Fruit fly (Drosophila melanogaster) whole organism, pupa: ENCODE measurements around the gene Tnks.

Experiments
- CG10348 ChIP-seq: fragments of 200-800 bp; sonication (Bioruptor generic); IDR thresholded peaks from 2 replicates; pipeline ENCODE4 v1.3.6; 2022; ENCODE audit warnings: missing biosample characterization, missing genetic modification characterization
- CG12605 ChIP-seq: fragments of 200-800 bp; sonication (Bioruptor generic); IDR thresholded peaks from 2 replicates; pipeline ENCODE4 v1.3.6; 2022; ENCODE audit warnings: missing biosample characterization, missing genetic modification characterization
- CG13204 ChIP-seq: fragments of 200-800 bp; sonication (Bioruptor generic); optimal IDR thresholded peaks from 2 replicates; lab custom pipeline; 2018; ENCODE audit warnings: missing biosample characterization, mild to moderate bottlenecking, missing genetic modification characterization, moderate library complexity
- CG14655 ChIP-seq: fragments of 200-800 bp; sonication (Bioruptor generic); optimal IDR thresholded peaks from 3 replicates; lab custom pipeline; 2017; ENCODE audit warnings: mild to moderate bottlenecking, missing biosample characterization, missing genetic modification reagents, missing genetic modification characterization
- CG15710 ChIP-seq: fragments of 200-800 bp; sonication (Bioruptor generic); optimal IDR thresholded peaks from 2 replicates; lab custom pipeline; 2018; ENCODE audit warnings: missing biosample characterization, mild to moderate bottlenecking, missing genetic modification characterization, moderate library complexity
- CG17806 ChIP-seq: fragments of 200-800 bp; sonication (Bioruptor generic); optimal IDR thresholded peaks from 2 replicates; lab custom pipeline; 2018; ENCODE audit warnings: missing biosample characterization, mild to moderate bottlenecking, missing genetic modification characterization, moderate library complexity
- CG32121 ChIP-seq: fragments of 200-800 bp; sonication (Bioruptor generic); IDR thresholded peaks from 2 replicates; pipeline ENCODE4 v1.3.6; 2022; ENCODE audit warnings: missing biosample characterization, missing genetic modification characterization
- CG34367 ChIP-seq: fragments of 200-800 bp; sonication (Bioruptor generic); optimal IDR thresholded peaks from 2 replicates; lab custom pipeline; 2018; ENCODE audit warnings: missing biosample characterization, mild to moderate bottlenecking, missing genetic modification characterization
- CG4496 ChIP-seq: fragments of 200-800 bp; sonication (Bioruptor generic); IDR thresholded peaks from 3 replicates; pipeline ENCODE4 v1.3.6; 2022; ENCODE audit warnings: missing biosample characterization, missing genetic modification characterization
- CG8159 ChIP-seq: fragments of 200-800 bp; sonication (Bioruptor generic); optimal IDR thresholded peaks from 3 replicates; lab custom pipeline; 2018; ENCODE audit warnings: missing biosample characterization, mild to moderate bottlenecking, missing genetic modification characterization, moderate library complexity
- CG8301 ChIP-seq: fragments of 200-800 bp; sonication (Bioruptor generic); optimal IDR thresholded peaks from 2 replicates; lab custom pipeline; 2018; ENCODE audit warnings: missing biosample characterization, mild to moderate bottlenecking, missing genetic modification characterization
- CG9948 ChIP-seq: fragments of 200-800 bp; sonication (Bioruptor generic); optimal IDR thresholded peaks from 2 replicates; lab custom pipeline; 2018; ENCODE audit warnings: missing biosample characterization, mild to moderate bottlenecking, missing genetic modification characterization, moderate library complexity
- D1 ChIP-seq: fragments of 200-800 bp; sonication (Bioruptor generic); optimal IDR thresholded peaks from 2 replicates; lab custom pipeline; 2018; ENCODE audit warnings: missing biosample characterization, mild to moderate bottlenecking, missing genetic modification characterization, moderate library complexity
- EcR ChIP-seq: fragments of 200-800 bp; sonication (Bioruptor generic); optimal IDR thresholded peaks from 3 replicates; lab custom pipeline; 2019; ENCODE audit warnings: missing biosample characterization, missing genetic modification characterization, mild to moderate bottlenecking, moderate library complexity, missing genetic modification reagents
- Ets98B ChIP-seq: fragments of 200-800 bp; sonication (Bioruptor generic); IDR thresholded peaks from 2 replicates; pipeline ENCODE4 v1.3.6; 2022; ENCODE audit warnings: missing biosample characterization, missing genetic modification characterization
- Pif1A ChIP-seq: fragments of 200-800 bp; sonication (Bioruptor generic); optimal IDR thresholded peaks from 3 replicates; lab custom pipeline; 2016; ENCODE audit warnings: missing biosample characterization, missing genetic modification characterization
- Pif1B ChIP-seq: fragments of 200-800 bp; sonication (Bioruptor generic); optimal IDR thresholded peaks from 3 replicates; lab custom pipeline; 2016; ENCODE audit warnings: missing biosample characterization, missing genetic modification characterization
- Snoo ChIP-seq: fragments of 200-800 bp; sonication (Bioruptor generic); optimal IDR thresholded peaks from 3 replicates; lab custom pipeline; 2017; ENCODE audit warnings: missing biosample characterization, mild to moderate bottlenecking, missing genetic modification characterization, inconsistent platforms
- fd96Ca ChIP-seq: fragments of 200-800 bp; sonication (Bioruptor generic); IDR thresholded peaks from 3 replicates; pipeline ENCODE4 v1.3.6; 2022; ENCODE audit warnings: missing biosample characterization, missing genetic modification characterization
- gl ChIP-seq: fragments of 200-800 bp; sonication (Bioruptor generic); optimal IDR thresholded peaks from 2 replicates; lab custom pipeline; 2018; ENCODE audit warnings: missing biosample characterization, mild to moderate bottlenecking, missing genetic modification characterization
- rn ChIP-seq: fragments of 200-800 bp; sonication (Bioruptor generic); IDR thresholded peaks from 2 replicates; pipeline ENCODE4 v1.3.6; 2022; ENCODE audit warnings: missing biosample characterization, missing genetic modification characterization

Gene Tnks

dm6 chr3R:25637294-25638174, 23.6 kb downstream of the Tnks start, which contains the start of gene jigr1:
TSS of gene jigr1 (plus strand) at chr3R:25637843.
- peak; percentile 68 for TF ChIP-seq CG17806 (tag; lab: Kevin White, UChicago)
- no peak for TF ChIP-seq Ets98B (GFP tag; lab: Robert Waterston, UW)
- no peak for TF ChIP-seq EcR (GFP tag; lab: Kevin White, UChicago)
- TF ChIP-seq CG10348 = no peak
- TF ChIP-seq CG34367 (tag; lab: Kevin White, UChicago) = peak; percentile 64
- peak; percentile 65 for TF ChIP-seq CG14655
- TF ChIP-seq rn (GFP tag; lab: Robert Waterston, UW) = no peak
- TF ChIP-seq CG9948 (tag; lab: Kevin White, UChicago) = peak; percentile 67
- peak; percentile 42 for TF ChIP-seq CG13204 (GFP tag; lab: Kevin White, UChicago)
- no peak for TF ChIP-seq CG12605
- peak; percentile 61 for TF ChIP-seq CG8301 (tag; lab: Kevin White, UChicago)
- no peak for TF ChIP-seq CG32121 (GFP tag; lab: Robert Waterston, UW)
- peak; percentile 64 for TF ChIP-seq Pif1A (GFP tag; lab: Kevin White, UChicago)
- TF ChIP-seq Pif1B (GFP tag; lab: Kevin White, UChicago) = peak; percentile 73
- TF ChIP-seq gl (tag; lab: Kevin White, UChicago) = peak; percentile 17
- peak; percentile 46; the same call in 1 of the 3 replicates for TF ChIP-seq CG4496 (GFP tag; lab: Robert Waterston, UW)
- no peak for TF ChIP-seq fd96Ca (GFP tag; lab: Robert Waterston, UW)
- TF ChIP-seq CG8159 (tag; lab: Kevin White, UChicago) = peak; percentile 71
- peak; percentile 60 for TF ChIP-seq CG15710 (tag; lab: Kevin White, UChicago)
- TF ChIP-seq D1 (tag; lab: Kevin White, UChicago) = no peak
- TF ChIP-seq Snoo (tag; lab: Kevin White, UChicago) = peak; percentile 56
- TF ChIP-seq, all 21 proteins: peak for 13

dm6 chr3R:25633865-25634460, 27.1 kb downstream of the Tnks start:
- TF ChIP-seq CG8301 (tag; lab: Kevin White, UChicago) (peak; percentile 6), Snoo (tag; lab: Kevin White, UChicago) (peak; percentile 69), CG4496 (GFP tag; lab: Robert Waterston, UW) (no peak), Pif1B (GFP tag; lab: Kevin White, UChicago) (peak; percentile 56), CG17806 (tag; lab: Kevin White, UChicago) (peak; percentile 16), gl (tag; lab: Kevin White, UChicago) (no peak), D1 (tag; lab: Kevin White, UChicago) (no peak), CG8159 (tag; lab: Kevin White, UChicago) (peak; percentile 32), CG14655 (peak; percentile 9), CG15710 (tag; lab: Kevin White, UChicago) (no peak), Pif1A (GFP tag; lab: Kevin White, UChicago) (peak; percentile 53)

- TF ChIP-seq CG12605 = no peak
- no peak for TF ChIP-seq fd96Ca (GFP tag; lab: Robert Waterston, UW)
- TF ChIP-seq CG32121 (GFP tag; lab: Robert Waterston, UW) = no peak
- no peak for TF ChIP-seq CG10348
- TF ChIP-seq rn (GFP tag; lab: Robert Waterston, UW) = no peak
- TF ChIP-seq Pif1A (GFP tag; lab: Kevin White, UChicago) = no peak
- TF ChIP-seq CG8159 (tag; lab: Kevin White, UChicago) = peak; percentile 58
- peak; percentile 22 for TF ChIP-seq CG17806 (tag; lab: Kevin White, UChicago)
- no peak for TF ChIP-seq CG14655
- no peak for TF ChIP-seq CG13204 (GFP tag; lab: Kevin White, UChicago)
- TF ChIP-seq CG4496 (GFP tag; lab: Robert Waterston, UW) = no peak
- TF ChIP-seq EcR (GFP tag; lab: Kevin White, UChicago) = no peak
- TF ChIP-seq Pif1B (GFP tag; lab: Kevin White, UChicago) = no peak
- no peak for TF ChIP-seq D1 (tag; lab: Kevin White, UChicago)
- TF ChIP-seq Snoo (tag; lab: Kevin White, UChicago) = no peak
- TF ChIP-seq CG8301 (tag; lab: Kevin White, UChicago) = no peak
- TF ChIP-seq CG9948 (tag; lab: Kevin White, UChicago) = peak; percentile 7
- peak; percentile 28 for TF ChIP-seq CG15710 (tag; lab: Kevin White, UChicago)
Measured at dm6 chr3R:25631079-25631478, 30.0 kb downstream of the Tnks start.

dm6 chr3R:25630541-25630940, 30.5 kb downstream of the Tnks start:
- no peak for TF ChIP-seq rn (GFP tag; lab: Robert Waterston, UW)
- TF ChIP-seq Snoo (tag; lab: Kevin White, UChicago) = no peak
- no peak for TF ChIP-seq CG13204 (GFP tag; lab: Kevin White, UChicago)
- no peak for TF ChIP-seq Pif1B (GFP tag; lab: Kevin White, UChicago)
- no peak for TF ChIP-seq CG4496 (GFP tag; lab: Robert Waterston, UW)
- no peak for TF ChIP-seq CG32121 (GFP tag; lab: Robert Waterston, UW)
- no peak for TF ChIP-seq CG8159 (tag; lab: Kevin White, UChicago)
- no peak for TF ChIP-seq D1 (tag; lab: Kevin White, UChicago)
- no peak for TF ChIP-seq CG14655

- TF ChIP-seq CG8301 (tag; lab: Kevin White, UChicago) = no peak
- TF ChIP-seq Pif1A (GFP tag; lab: Kevin White, UChicago) = no peak
- no peak for TF ChIP-seq CG14655
- TF ChIP-seq CG10348 = no peak
Measured at dm6 chr3R:25628657-25629056, 32.4 kb downstream of the Tnks start.
